Worm (Caenorhabditis elegans): ENCODE measurements around the gene F37C4.6.

The F37C4.6 gene

ce11 chrIV:3907506-3908188, 29.5 kb upstream of the F37C4.6 start, which contains the start of the genes F56D6.22 and F56D6.12:
TSS of gene F56D6.22 (minus strand) at chrIV:3907606.
TSS of gene F56D6.12 (plus strand) at chrIV:3908138.
- no peak for TF ChIP-seq ceh-18 (tag; optimal IDR thresholded peaks at IDR 0.05)
- no peak for TF ChIP-seq elt-2 (tag; optimal IDR thresholded peaks at IDR 0.05)
- no peak for TF ChIP-seq pros-1 (tag; optimal IDR thresholded peaks at IDR 0.05)
- no peak for TF ChIP-seq fax-1 (tag; optimal IDR thresholded peaks at IDR 0.05)
- TF ChIP-seq che-1 (tag; optimal IDR thresholded peaks at IDR 0.05) = no peak
- TF ChIP-seq ama-1 (optimal IDR thresholded peaks at IDR 0.05) = no peak
- no peak for TF ChIP-seq hlh-8 (tag; optimal IDR thresholded peaks at IDR 0.05)
- TF ChIP-seq rnt-1 (tag; optimal IDR thresholded peaks at IDR 0.05) = no peak
- no peak for TF ChIP-seq fkh-6 (tag; optimal IDR thresholded peaks at IDR 0.05)
- TF ChIP-seq gmeb-2 (tag; optimal IDR thresholded peaks at IDR 0.05) = no peak

- TF ChIP-seq nfya-1 (tag; optimal IDR thresholded peaks at IDR 0.05) (no peak), sox-4 (tag; optimal IDR thresholded peaks at IDR 0.05) (no peak), hlh-8 (tag; optimal IDR thresholded peaks at IDR 0.05) (no peak), odd-2 (tag; optimal IDR thresholded peaks at IDR 0.05) (no peak), npax-4 (tag; optimal IDR thresholded peaks at IDR 0.05) (no peak)
Measured at ce11 chrIV:3906393-3906792, 28.3 kb upstream of the F37C4.6 start, which contains the start of gene F56D6.11. TSS of gene F56D6.11 (minus strand) at chrIV:3906493.

ce11 chrIV:3904620-3905019, 26.5 kb upstream of the F37C4.6 start, which contains the start of gene F56D6.21:
TSS of gene F56D6.21 (plus strand) at chrIV:3904920.
- TF ChIP-seq ztf-16 (tag; optimal IDR thresholded peaks at IDR 0.05) = no peak
- no peak for TF ChIP-seq mec-3 (tag; optimal IDR thresholded peaks at IDR 0.05; ENCODE audit: borderline replicate concordance)
- TF ChIP-seq nfya-1 (tag; optimal IDR thresholded peaks at IDR 0.05) = no peak
- no peak for TF ChIP-seq ama-1 (optimal IDR thresholded peaks at IDR 0.05)
- no peak for TF ChIP-seq ceh-18 (tag; optimal IDR thresholded peaks at IDR 0.05)
- TF ChIP-seq dve-1 (tag; optimal IDR thresholded peaks at IDR 0.05) = no peak
- no peak for TF ChIP-seq pag-3 (tag; optimal IDR thresholded peaks at IDR 0.05; ENCODE audit: borderline replicate concordance)
- no peak for TF ChIP-seq sdc-2 (tag; optimal IDR thresholded peaks at IDR 0.05)
- TF ChIP-seq hlh-30 (tag; optimal IDR thresholded peaks at IDR 0.05; ENCODE audit: insufficient read depth) = no peak
- no peak for TF ChIP-seq madf-2 (tag; optimal IDR thresholded peaks at IDR 0.05)
- TF ChIP-seq ceh-31 (tag; optimal IDR thresholded peaks at IDR 0.05) = no peak
- no peak for TF ChIP-seq hlh-8 (tag; optimal IDR thresholded peaks at IDR 0.05)
- TF ChIP-seq sox-4 (tag; optimal IDR thresholded peaks at IDR 0.05) = no peak
- TF ChIP-seq fax-1 (tag; optimal IDR thresholded peaks at IDR 0.05) = no peak

ce11 chrIV:3902955-3903354, 24.8 kb upstream of the F37C4.6 start, which contains the start of gene F56D6.6:
TSS of gene F56D6.6 (plus strand) at chrIV:3903255.
- TF ChIP-seq pha-4 (tag; optimal IDR thresholded peaks at IDR 0.05) (no peak), pqm-1 (tag; optimal IDR thresholded peaks at IDR 0.05) (no peak), hlh-15 (tag; optimal IDR thresholded peaks at IDR 0.05) (no peak), ceh-31 (tag; optimal IDR thresholded peaks at IDR 0.05) (no peak), C08G9.2 (tag; optimal IDR thresholded peaks at IDR 0.05) (no peak), ahr-1 (tag; optimal IDR thresholded peaks at IDR 0.05) (no peak), T23F11.4 (GFP tag; optimal IDR thresholded peaks at IDR 0.05) (no peak), ets-4 (tag; optimal IDR thresholded peaks at IDR 0.05) (no peak), syd-9 (tag; optimal IDR thresholded peaks at IDR 0.05) (no peak), lin-11 (tag; optimal IDR thresholded peaks at IDR 0.05) (no peak), elt-2 (tag; optimal IDR thresholded peaks at IDR 0.05) (no peak), ceh-22 (tag; optimal IDR thresholded peaks at IDR 0.05) (no peak), unc-55 (GFP tag; optimal IDR thresholded peaks at IDR 0.05) (no peak), hlh-30 (tag; optimal IDR thresholded peaks at IDR 0.05; ENCODE audit: insufficient read depth) (no peak), ceh-48 (tag; optimal IDR thresholded peaks at IDR 0.05) (no peak), hlh-13 (GFP tag; optimal IDR thresholded peaks at IDR 0.05) (no peak), zip-5 (tag; optimal IDR thresholded peaks at IDR 0.05) (no peak), ceh-30 (tag; optimal IDR thresholded peaks at IDR 0.05) (no peak), fax-1 (tag; optimal IDR thresholded peaks at IDR 0.05) (no peak), K09A11.1 (tag; optimal IDR thresholded peaks at IDR 0.05; ENCODE audit: insufficient read depth) (no peak)
